Fruit fly (Drosophila melanogaster) whole organism, embryonic: ENCODE results near the gene Polr1D.

Experiments used
- Adf1 ChIP-seq: fragments of 200-800 bp; sonication (Bioruptor generic); IDR thresholded peaks from 2 replicates; pipeline ENCODE4 v1.3.6; 2022; ENCODE audit warnings: missing biosample characterization, missing genetic modification characterization
- CG10321 ChIP-seq: fragments of 200-800 bp; sonication (Bioruptor generic); IDR thresholded peaks from 2 replicates; pipeline ENCODE4 v1.3.6; 2022; ENCODE audit warnings: missing biosample characterization, missing genetic modification characterization
- CG12391 ChIP-seq: fragments of 200-800 bp; sonication (Bioruptor generic); optimal IDR thresholded peaks from 3 replicates; lab custom pipeline; 2018; ENCODE audit warnings: missing biosample characterization, mild to moderate bottlenecking, missing genetic modification characterization, moderate library complexity
- CG12744 ChIP-seq: fragments of 200-800 bp; sonication (Bioruptor generic); optimal IDR thresholded peaks from 2 replicates; lab custom pipeline; 2016; ENCODE audit warnings: missing biosample characterization, missing genetic modification characterization
- CG13894 ChIP-seq: fragments of 200-800 bp; sonication (Bioruptor generic); optimal IDR thresholded peaks from 3 replicates; lab custom pipeline; 2018; ENCODE audit warnings: missing biosample characterization, mild to moderate bottlenecking, missing genetic modification characterization, moderate library complexity
- CG14965 ChIP-seq: fragments of 200-800 bp; sonication (Bioruptor generic); optimal IDR thresholded peaks from 2 replicates; lab custom pipeline; 2016; ENCODE audit warnings: missing biosample characterization, missing genetic modification characterization, borderline replicate concordance
- CG17328 ChIP-seq: fragments of 200-800 bp; sonication (Bioruptor generic); IDR thresholded peaks from 2 replicates; pipeline ENCODE4 v1.3.6; 2022; ENCODE audit warnings: missing biosample characterization, missing genetic modification characterization
- CG17385 ChIP-seq: fragments of 200-800 bp; sonication (Bioruptor generic); optimal IDR thresholded peaks from 3 replicates; lab custom pipeline; 2018; ENCODE audit warnings: missing biosample characterization, mild to moderate bottlenecking, missing genetic modification characterization
- CG1832 ChIP-seq: fragments of 200-800 bp; sonication (Bioruptor generic); optimal IDR thresholded peaks from 2 replicates; lab custom pipeline; 2017; ENCODE audit warnings: missing biosample characterization, mild to moderate bottlenecking, missing genetic modification characterization, inconsistent platforms
- CG3407 ChIP-seq: fragments of 200-800 bp; sonication (Bioruptor generic); optimal IDR thresholded peaks from 2 replicates; lab custom pipeline; 2018; ENCODE audit warnings: missing biosample characterization, mild to moderate bottlenecking, missing genetic modification characterization
- CG5953 ChIP-seq: fragments of 200-800 bp; sonication (Bioruptor generic); IDR thresholded peaks from 2 replicates; pipeline ENCODE4 v1.3.6; 2022; ENCODE audit warnings: missing biosample characterization, missing genetic modification characterization
- CG6254 ChIP-seq: fragments of 200-800 bp; sonication (Bioruptor generic); optimal IDR thresholded peaks from 3 replicates; lab custom pipeline; 2017; ENCODE audit warnings: mild to moderate bottlenecking, missing biosample characterization, missing genetic modification reagents, missing genetic modification characterization
- CG7928 ChIP-seq: fragments of 200-800 bp; sonication (Bioruptor generic); optimal IDR thresholded peaks from 2 replicates; lab custom pipeline; 2017; ENCODE audit warnings: missing biosample characterization, mild to moderate bottlenecking, missing genetic modification characterization
- CG8089 ChIP-seq: fragments of 200-800 bp; sonication (Bioruptor generic); optimal IDR thresholded peaks from 3 replicates; lab custom pipeline; 2016; ENCODE audit warnings: missing biosample characterization, missing genetic modification characterization
- CG9727 ChIP-seq: fragments of 200-800 bp; sonication (Bioruptor generic); optimal IDR thresholded peaks from 3 replicates; lab custom pipeline; 2017; ENCODE audit warnings: missing biosample characterization, mild to moderate bottlenecking, missing genetic modification characterization
- Chrac-16 ChIP-seq: fragments of 200-800 bp; sonication (Bioruptor generic); optimal IDR thresholded peaks from 3 replicates; lab custom pipeline; 2016; ENCODE audit warnings: missing biosample characterization, missing genetic modification characterization
- CkIIα-i1 ChIP-seq: fragments of 200-800 bp; sonication (Bioruptor generic); IDR thresholded peaks from 2 replicates; pipeline ENCODE4 v1.3.6; 2022; ENCODE audit warnings: missing biosample characterization, missing genetic modification characterization
- D19B ChIP-seq: fragments of 200-800 bp; sonication (Bioruptor generic); optimal IDR thresholded peaks from 2 replicates; lab custom pipeline; 2017; ENCODE audit warnings: missing biosample characterization, mild to moderate bottlenecking, missing genetic modification characterization
- Drgx ChIP-seq: fragments of 200-800 bp; sonication (Bioruptor generic); IDR thresholded peaks from 2 replicates; pipeline ENCODE4 v1.3.6; 2022; ENCODE audit warnings: missing biosample characterization, missing genetic modification characterization
- E2f1 ChIP-seq: fragments of 200-800 bp; sonication (Bioruptor generic); IDR thresholded peaks from 2 replicates; pipeline ENCODE4 v1.3.6; 2022; ENCODE audit warnings: missing biosample characterization, missing genetic modification characterization
- GATAe ChIP-seq: fragments of 200-800 bp; sonication (Bioruptor generic); conservative IDR thresholded peaks from 2 replicates; pipeline ENCODE4 v1.3.6; 2022; ENCODE audit warnings: missing biosample characterization, missing genetic modification characterization
- Gsc ChIP-seq: fragments of 200-800 bp; sonication (Bioruptor generic); IDR thresholded peaks from 2 replicates; pipeline ENCODE4 v1.3.6; 2022; ENCODE audit warnings: missing biosample characterization, missing genetic modification characterization
- Hmr ChIP-seq: fragments of 200-800 bp; sonication (Bioruptor generic); optimal IDR thresholded peaks from 3 replicates; lab custom pipeline; 2017; ENCODE audit warnings: mild to moderate bottlenecking, missing biosample characterization, missing genetic modification reagents, missing genetic modification characterization
- Med ChIP-seq: fragments of 200-800 bp; sonication (Bioruptor generic); peaks from one replicate; lab custom pipeline; 2016; ENCODE audit warnings: missing biosample characterization, missing genetic modification characterization, mild to moderate bottlenecking, inconsistent platforms, moderate library complexity
- Ravus ChIP-seq: fragments of 200-800 bp; sonication (Bioruptor generic); IDR thresholded peaks from 2 replicates; pipeline ENCODE4 v1.3.6; 2022; ENCODE audit warnings: missing biosample characterization, missing genetic modification characterization
- Rfx ChIP-seq: fragments of 200-800 bp; sonication (Bioruptor generic); IDR thresholded peaks from 2 replicates; pipeline ENCODE4 v1.3.6; 2022; ENCODE audit warnings: missing biosample characterization, missing genetic modification characterization
- Rx ChIP-seq: fragments of 200-800 bp; sonication (Bioruptor generic); IDR thresholded peaks from 2 replicates; pipeline ENCODE4 v1.3.6; 2022; ENCODE audit warnings: missing biosample characterization, missing genetic modification characterization
- abd-A ChIP-seq: fragments of 200-800 bp; sonication (Bioruptor generic); optimal IDR thresholded peaks from 3 replicates; lab custom pipeline; 2019; ENCODE audit warnings: missing biosample characterization, mild to moderate bottlenecking, missing genetic modification characterization, moderate library complexity
- ato ChIP-seq: fragments of 200-800 bp; sonication (Bioruptor generic); IDR thresholded peaks from 2 replicates; pipeline ENCODE4 v1.3.6; 2022; ENCODE audit warnings: missing biosample characterization, missing genetic modification characterization; ENCODE audit not compliant: partially characterized antibody
- bsh ChIP-seq, 2 experiments: fragments of 200-800 bp; sonication (Bioruptor generic); optimal IDR thresholded peaks; 2 replicates each; lab custom pipeline; 2017 to 2018; ENCODE audit warnings: mild to moderate bottlenecking in 2 of 2, missing biosample characterization in 2 of 2, missing genetic modification characterization in 2 of 2, moderate library complexity in 1 of 2
- chinmo ChIP-seq: fragments of 200-800 bp; sonication (Bioruptor generic); IDR thresholded peaks from 4 replicates; pipeline ENCODE4 v1.3.6; 2022; ENCODE audit warnings: missing biosample characterization, missing genetic modification characterization; ENCODE audit not compliant: partially characterized antibody
- ci ChIP-seq: fragments of 200-800 bp; sonication (Bioruptor generic); IDR thresholded peaks from 3 replicates; pipeline ENCODE4 v1.3.6; 2022; ENCODE audit warnings: missing biosample characterization, missing genetic modification characterization
- crol ChIP-seq: fragments of 200-800 bp; sonication (Bioruptor generic); IDR thresholded peaks from 2 replicates; pipeline ENCODE4 v1.3.6; 2022; ENCODE audit warnings: missing biosample characterization, missing genetic modification characterization
- gcm ChIP-seq: fragments of 200-800 bp; sonication (Bioruptor generic); optimal IDR thresholded peaks from 2 replicates; lab custom pipeline; 2019; ENCODE audit warnings: missing biosample characterization, mild to moderate bottlenecking, missing genetic modification characterization, moderate library complexity
- gsb ChIP-seq: fragments of 200-800 bp; sonication (Bioruptor generic); IDR thresholded peaks from 2 replicates; pipeline ENCODE4 v1.3.6; 2022; ENCODE audit warnings: missing biosample characterization, missing genetic modification characterization
- insv ChIP-seq, 2 experiments: fragments of 200-800 bp; sonication (Bioruptor generic); optimal IDR thresholded peaks; 3 replicates each; lab custom pipeline; 2016 to 2018; ENCODE audit warnings: missing biosample characterization in 2 of 2, missing genetic modification characterization in 2 of 2
- kni ChIP-seq: fragments of 200-800 bp; sonication (Bioruptor generic); optimal IDR thresholded peaks from 3 replicates; lab custom pipeline; 2017; ENCODE audit warnings: mild to moderate bottlenecking, missing biosample characterization, missing genetic modification reagents, missing genetic modification characterization
- nom ChIP-seq: fragments of 200-800 bp; sonication (Bioruptor generic); optimal IDR thresholded peaks from 2 replicates; lab custom pipeline; 2017; ENCODE audit warnings: missing biosample characterization, missing genetic modification characterization, mild to moderate bottlenecking, moderate library complexity, missing genetic modification reagents
- odd ChIP-seq: fragments of 200-800 bp; sonication (Bioruptor generic); optimal IDR thresholded peaks from 2 replicates; lab custom pipeline; 2017; ENCODE audit warnings: missing biosample characterization, mild to moderate bottlenecking, missing genetic modification characterization
- pfk ChIP-seq: fragments of 200-800 bp; sonication (Bioruptor generic); optimal IDR thresholded peaks from 2 replicates; lab custom pipeline; 2018; ENCODE audit warnings: missing biosample characterization, mild to moderate bottlenecking, missing genetic modification characterization, moderate library complexity
- prd ChIP-seq, 3 experiments: fragments of >200 bp in 2 of 3; fragments of 200-800 bp in 1 of 3; sonication (Bioruptor generic) in 1 of 3; optimal IDR thresholded peaks in 2 of 3; IDR thresholded peaks in 1 of 3; 2 replicates in 2 of 3; 3 replicates in 1 of 3; pipeline versions ENCODE4 v1.3.6 to Lab custom; 2017 to 2022; ENCODE audit warnings: missing biosample characterization in 1 of 3, missing genetic modification characterization in 1 of 3
- sens ChIP-seq: fragments of 200-800 bp; sonication (Bioruptor generic); peaks from one replicate; lab custom pipeline; 2016; ENCODE audit warnings: missing biosample characterization, missing genetic modification characterization
- slbo ChIP-seq: fragments of 200-800 bp; sonication (Bioruptor generic); IDR thresholded peaks from 2 replicates; pipeline ENCODE4 v1.3.6; 2022; ENCODE audit warnings: missing biosample characterization, missing genetic modification characterization
- stwl ChIP-seq: fragments of 200-800 bp; sonication (Bioruptor generic); optimal IDR thresholded peaks from 3 replicates; lab custom pipeline; 2018; ENCODE audit warnings: missing biosample characterization, mild to moderate bottlenecking, missing genetic modification characterization, moderate library complexity
- twi ChIP-seq: fragments of 200-800 bp; optimal IDR thresholded peaks from 2 replicates; lab custom pipeline; 2019; ENCODE audit warnings: missing biosample characterization, mild to moderate bottlenecking, missing genetic modification characterization, moderate library complexity
- vvl ChIP-seq: fragments of 200-800 bp; sonication (Bioruptor generic); IDR thresholded peaks from 2 replicates; pipeline ENCODE4 v1.3.6; 2022; ENCODE audit warnings: missing biosample characterization, missing genetic modification characterization
- z ChIP-seq: fragments of 200-800 bp; sonication (Bioruptor generic); IDR thresholded peaks from 3 replicates; pipeline ENCODE4 v1.3.6; 2022; ENCODE audit warnings: missing biosample characterization, missing genetic modification characterization

The Polr1D gene

dm6 chr2L:19146645-19147044 lies 11.6 kb upstream of the Polr1D start:
- TF ChIP-seq Adf1 (GFP tag; lab: Robert Waterston, UW) (peak; percentile 78), CG14965 (no peak), chinmo (GFP tag; lab: Robert Waterston, UW) (0 out of 4 replicates have a peak, but pooled peaks have one; percentile 60)
- TF ChIP-seq, all 482 proteins: peak for 2

dm6 chr2L:19146047-19146446 lies 11.0 kb upstream of the Polr1D start:
- TF ChIP-seq CG17328 (GFP tag; lab: Robert Waterston, UW) (no peak), chinmo (GFP tag; lab: Robert Waterston, UW) (0 out of 4 replicates have a peak, but pooled peaks have one; percentile 63), twi (tag; lab: Kevin White, UChicago) (peak; percentile 92), nom (GFP tag; lab: Kevin White, UChicago) (peak; percentile 13), vvl (peak; percentile 77), z (0 out of 3 replicates have a peak, but pooled peaks have one; percentile 24), crol (GFP tag; lab: Robert Waterston, UW) (peak; percentile 50; the same call in 1 of the 2 replicates), stwl (tag; lab: Kevin White, UChicago) (no peak), CG13894 (tag; lab: Kevin White, UChicago) (peak; percentile 18), ci (GFP tag; lab: Robert Waterston, UW) (0 out of 3 replicates have a peak, but pooled peaks have one; percentile 23), gcm (GFP tag; lab: Kevin White, UChicago) (peak; percentile 92), CG10321 (GFP tag; lab: Robert Waterston, UW) (0 out of 2 replicates have a peak, but pooled peaks have one; percentile 33), abd-A (tag; lab: Kevin White, UChicago) (peak; percentile 12), CG1832 (GFP tag; lab: Kevin White, UChicago) (peak; percentile 68), D19B (peak; percentile 79), kni (GFP tag; lab: Kevin White, UChicago) (peak; percentile 17), ato (GFP tag; lab: Robert Waterston, UW) (peak; percentile 17; the same call in 1 of the 2 replicates), Rfx (0 out of 2 replicates have a peak, but pooled peaks have one; percentile 32), CG12391 (tag; lab: Kevin White, UChicago) (no peak), slbo (no peak), prd (optimal IDR thresholded peaks at IDR 0.05; lab: Kevin White, UChicago) (no peak), prd (GFP tag; IDR thresholded peaks at IDR 0.05; lab: Robert Waterston, UW) (0 out of 3 replicates have a peak, but pooled peaks have one; percentile 12), CkIIα-i1 (GFP tag; lab: Robert Waterston, UW) (no peak), sens (peak; percentile 38), pfk (peak; percentile 28), Hmr (GFP tag; lab: Kevin White, UChicago) (peak; percentile 8), CG8089 (GFP tag; lab: Kevin White, UChicago) (no peak), CG17385 (GFP tag; lab: Kevin White, UChicago) (peak; percentile 56)
- TF ChIP-seq, all 482 proteins: peak for 21

dm6 chr2L:19144115-19144514 lies 9.1 kb upstream of the Polr1D start:
- no peak for TF ChIP-seq Ravus (GFP tag; lab: Robert Waterston, UW)
- TF ChIP-seq Rx = no peak
- no peak for TF ChIP-seq CG5953 (GFP tag; lab: Robert Waterston, UW)
- no peak for TF ChIP-seq CG7928 (GFP tag; lab: Kevin White, UChicago)
- TF ChIP-seq odd (GFP tag; lab: Kevin White, UChicago) = no peak
- peak; percentile 83 for TF ChIP-seq nom (GFP tag; lab: Kevin White, UChicago)
- TF ChIP-seq CG6254 = no peak
- peak in 1 of 2 experiments; percentile 19 for TF ChIP-seq bsh (GFP tag; optimal IDR thresholded peaks at IDR 0.05; lab: Kevin White, UChicago)
- no peak for TF ChIP-seq Med (GFP tag; lab: Kevin White, UChicago)
- TF ChIP-seq slbo = no peak
- TF ChIP-seq Chrac-16 (GFP tag; lab: Kevin White, UChicago) = no peak
- TF ChIP-seq chinmo (GFP tag; lab: Robert Waterston, UW) = peak; percentile 89; the same call in 2 of the 4 replicates
- TF ChIP-seq GATAe = no peak
- no peak for TF ChIP-seq CG12744 (GFP tag; lab: Kevin White, UChicago)
- no peak for TF ChIP-seq E2f1 (GFP tag; lab: Robert Waterston, UW)
- no peak for TF ChIP-seq gsb (GFP tag; lab: Robert Waterston, UW)
- TF ChIP-seq insv (GFP tag; optimal IDR thresholded peaks at IDR 0.05; lab: Kevin White, UChicago) = no peak
- TF ChIP-seq CG9727 (GFP tag; lab: Kevin White, UChicago) = no peak
- peak; percentile 47; the same call in 1 of the 2 replicates for TF ChIP-seq Drgx (GFP tag; lab: Robert Waterston, UW)
- no peak for TF ChIP-seq Gsc (GFP tag; lab: Robert Waterston, UW)
- peak; percentile 14; the same call in 1 of the 2 replicates for TF ChIP-seq Adf1 (GFP tag; lab: Robert Waterston, UW)
- no peak for TF ChIP-seq CG3407 (GFP tag; lab: Kevin White, UChicago)
